Worm (Caenorhabditis elegans) whole organism, L4 larva: Measurements from ENCODE around the gene srbc-68.
A peak's percentile ranks its signal among the peaks of the same experiment; 100 is the strongest.

Experiments used
- F10B5.3 ChIP-seq: sonication (generic microtip); optimal IDR thresholded peaks from 2 replicates; lab custom pipeline; 2016; ENCODE audit warnings: mild to moderate bottlenecking, missing genetic modification characterization, missing compliant biosample characterization
- F26F4.8 ChIP-seq: fragments of 200-800 bp; sonication (Bioruptor generic); conservative IDR thresholded peaks from 2 replicates; pipeline ENCODE4 v1.3.6; 2022; ENCODE audit warnings: missing genetic modification characterization, missing compliant biosample characterization
- F37D6.2 ChIP-seq: sonication (generic microtip); optimal IDR thresholded peaks from 2 replicates; lab custom pipeline; 2016; ENCODE audit warnings: mild to moderate bottlenecking, missing genetic modification characterization, missing compliant biosample characterization
- F44E2.7 ChIP-seq: fragments of 200-800 bp; sonication (Bioruptor generic); IDR thresholded peaks from 2 replicates; pipeline ENCODE4 v2.1.2; 2022; ENCODE audit warnings: missing genetic modification characterization, missing compliant biosample characterization
- F49E8.2 ChIP-seq: sonication (generic microtip); optimal IDR thresholded peaks from 2 replicates; lab custom pipeline; 2016; ENCODE audit warnings: missing compliant biosample characterization, mild to moderate bottlenecking, missing genetic modification characterization, borderline replicate concordance
- T26A8.4 ChIP-seq: fragments of 200-800 bp; sonication (Bioruptor generic); IDR thresholded peaks from 2 replicates; pipeline ENCODE4 v1.3.6; 2022; ENCODE audit warnings: missing genetic modification characterization, missing compliant biosample characterization
- Y48G9A.11 ChIP-seq: fragments of 200-800 bp; sonication (Bioruptor generic); IDR thresholded peaks from 2 replicates; pipeline ENCODE4 v1.3.6; 2022; ENCODE audit warnings: missing genetic modification reagents, missing genetic modification characterization, missing compliant biosample characterization
- Y5F2A.4 ChIP-seq: fragments of 200-800 bp; sonication (Bioruptor generic); optimal IDR thresholded peaks from 2 replicates; lab custom pipeline; 2018; ENCODE audit warnings: mild to moderate bottlenecking, missing genetic modification characterization, missing compliant biosample characterization
- ZK337.2 ChIP-seq: fragments of 200-800 bp; sonication (Bioruptor generic); IDR thresholded peaks from 2 replicates; pipeline ENCODE4 v1.3.6; 2022; ENCODE audit warnings: missing genetic modification reagents, missing genetic modification characterization, missing compliant biosample characterization
- ZK546.5 ChIP-seq, 2 experiments: sonication (generic microtip); optimal IDR thresholded peaks; 2 replicates each; lab custom pipeline; 2017; ENCODE audit warnings: missing biosample characterization in 2 of 2, missing genetic modification characterization in 2 of 2
- arid-1 ChIP-seq: fragments of 200-800 bp; sonication (Bioruptor generic); conservative IDR thresholded peaks from 2 replicates; pipeline ENCODE4 v1.3.6; 2022; ENCODE audit warnings: missing genetic modification reagents, missing genetic modification characterization, missing compliant biosample characterization
- ceh-32 ChIP-seq: sonication (generic microtip); optimal IDR thresholded peaks from 2 replicates; lab custom pipeline; 2016; ENCODE audit warnings: mild to moderate bottlenecking, missing genetic modification characterization, missing compliant biosample characterization; ENCODE audit not compliant: poor library complexity
- ceh-44 ChIP-seq: fragments of 200-800 bp; sonication (Bioruptor generic); IDR thresholded peaks from 2 replicates; pipeline ENCODE4 v1.3.6; 2022; ENCODE audit warnings: missing genetic modification reagents, missing genetic modification characterization, missing compliant biosample characterization
- ces-1 ChIP-seq: fragments of 150-350 bp; sonication (generic microtip); optimal IDR thresholded peaks from 4 replicates; lab custom pipeline; 2014; ENCODE audit warnings: missing biosample characterization, missing genetic modification reagents, missing genetic modification characterization
- cey-2 ChIP-seq: sonication (generic microtip); optimal IDR thresholded peaks from 3 replicates; lab custom pipeline; 2017; ENCODE audit warnings: missing genetic modification characterization, mild to moderate bottlenecking, missing compliant biosample characterization, antibody characterized with exemption, borderline replicate concordance; ENCODE audit not compliant: insufficient read depth
- ctbp-1 ChIP-seq: fragments of 200-800 bp; sonication (Bioruptor generic); IDR thresholded peaks from 2 replicates; pipeline ENCODE4 v1.3.6; 2022; ENCODE audit warnings: missing genetic modification reagents, missing genetic modification characterization, missing compliant biosample characterization
- dmd-6 ChIP-seq: fragments of 200-800 bp; sonication (Bioruptor generic); IDR thresholded peaks from 2 replicates; pipeline ENCODE4 v1.3.6; 2022; ENCODE audit warnings: missing genetic modification reagents, missing genetic modification characterization, missing compliant biosample characterization
- dmd-8 ChIP-seq: fragments of 200-800 bp; sonication (Bioruptor generic); IDR thresholded peaks from 2 replicates; pipeline ENCODE4 v1.3.6; 2022; ENCODE audit warnings: missing genetic modification characterization, missing compliant biosample characterization
- dmd-9 ChIP-seq: fragments of 200-800 bp; sonication (Bioruptor generic); IDR thresholded peaks from 2 replicates; pipeline ENCODE4 v1.3.6; 2022; ENCODE audit warnings: missing genetic modification reagents, missing genetic modification characterization, missing compliant biosample characterization
- dpl-1 ChIP-seq: fragments of 150-350 bp; optimal IDR thresholded peaks from 2 replicates; lab custom pipeline; 2014; ENCODE audit warnings: missing biosample characterization, missing genetic modification reagents, missing genetic modification characterization
- egl-27 ChIP-seq: sonication (generic microtip); optimal IDR thresholded peaks from 3 replicates; lab custom pipeline; 2017; ENCODE audit warnings: missing biosample characterization, missing genetic modification reagents, missing genetic modification characterization
- egl-43 ChIP-seq: fragments of 200-800 bp; sonication (Bioruptor generic); IDR thresholded peaks from 2 replicates; pipeline ENCODE4 v1.3.6; 2022; ENCODE audit warnings: missing genetic modification reagents, missing genetic modification characterization, missing compliant biosample characterization
- gei-8 ChIP-seq: fragments of 200-800 bp; sonication (Bioruptor generic); optimal IDR thresholded peaks from 2 replicates; lab custom pipeline; 2018; ENCODE audit warnings: mild to moderate bottlenecking, missing genetic modification characterization, missing compliant biosample characterization
- jun-1 ChIP-seq: fragments of 150-350 bp; optimal IDR thresholded peaks from 2 replicates; lab custom pipeline; 2014; ENCODE audit warnings: missing biosample characterization, missing genetic modification reagents, missing genetic modification characterization
- lim-7 ChIP-seq: fragments of 200-800 bp; sonication (Bioruptor generic); IDR thresholded peaks from 2 replicates; pipeline ENCODE4 v1.3.6; 2022; ENCODE audit warnings: missing genetic modification characterization, missing compliant biosample characterization
- lin-13 ChIP-seq: fragments of 150-350 bp; optimal IDR thresholded peaks from 2 replicates; lab custom pipeline; 2014; ENCODE audit warnings: missing biosample characterization, missing genetic modification reagents, missing genetic modification characterization
- lin-15B ChIP-seq: fragments of 150-350 bp; sonication (generic microtip); optimal IDR thresholded peaks from 3 replicates; lab custom pipeline; 2014; ENCODE audit warnings: missing biosample characterization, missing genetic modification characterization
- lin-38 ChIP-seq: fragments of 200-800 bp; sonication (Bioruptor generic); IDR thresholded peaks from 2 replicates; pipeline ENCODE4 v1.3.6; 2022; ENCODE audit warnings: missing genetic modification reagents, missing genetic modification characterization, missing compliant biosample characterization
- lin-39 ChIP-seq: fragments of 150-350 bp; optimal IDR thresholded peaks from 2 replicates; lab custom pipeline; 2014; ENCODE audit warnings: missing biosample characterization, missing genetic modification reagents, missing genetic modification characterization
- lir-3 ChIP-seq: sonication (generic microtip); optimal IDR thresholded peaks from 2 replicates; lab custom pipeline; 2016; ENCODE audit warnings: mild to moderate bottlenecking, missing genetic modification characterization, missing compliant biosample characterization
- lsy-2 ChIP-seq, 2 experiments: fragments of 150-350 bp in 1 of 2; sonication (generic microtip) in 1 of 2; optimal IDR thresholded peaks; 2 replicates each; lab custom pipeline; 2014 to 2017; ENCODE audit warnings: missing biosample characterization in 2 of 2, missing genetic modification characterization in 2 of 2
- mes-2 ChIP-seq: sonication (generic microtip); optimal IDR thresholded peaks from 2 replicates; lab custom pipeline; 2016; ENCODE audit warnings: missing genotype, mild to moderate bottlenecking, missing genetic modification characterization, missing compliant biosample characterization; ENCODE audit not compliant: poor library complexity, severe bottlenecking
- nhr-10 ChIP-seq: fragments of 150-350 bp; optimal IDR thresholded peaks from 2 replicates; lab custom pipeline; 2014; ENCODE audit warnings: missing biosample characterization, missing genetic modification characterization
- nhr-102 ChIP-seq: sonication (generic microtip); optimal IDR thresholded peaks from 2 replicates; lab custom pipeline; 2016; ENCODE audit warnings: mild to moderate bottlenecking, missing genetic modification characterization, moderate library complexity, missing compliant biosample characterization
- nhr-111 ChIP-seq: fragments of 200-800 bp; sonication (Bioruptor generic); optimal IDR thresholded peaks from 2 replicates; lab custom pipeline; 2018; ENCODE audit warnings: mild to moderate bottlenecking, missing genetic modification characterization, missing compliant biosample characterization
- nhr-237 ChIP-seq: sonication (generic microtip); optimal IDR thresholded peaks from 2 replicates; lab custom pipeline; 2017; ENCODE audit warnings: missing biosample characterization, missing genetic modification characterization
- nhr-28 ChIP-seq: fragments of 150-350 bp; optimal IDR thresholded peaks from 2 replicates; lab custom pipeline; 2014; ENCODE audit warnings: missing biosample characterization, missing genetic modification characterization
- nhr-41 ChIP-seq: fragments of 200-800 bp; sonication (Bioruptor generic); IDR thresholded peaks from 2 replicates; pipeline ENCODE4 v1.3.6; 2022; ENCODE audit warnings: missing genetic modification reagents, missing genetic modification characterization, missing compliant biosample characterization
- nhr-42 ChIP-seq: fragments of 200-800 bp; sonication (Bioruptor generic); IDR thresholded peaks from 2 replicates; pipeline ENCODE4 v1.3.6; 2022; ENCODE audit warnings: missing genetic modification characterization, missing compliant biosample characterization
- nhr-6 ChIP-seq: fragments of 150-350 bp; optimal IDR thresholded peaks from 2 replicates; lab custom pipeline; 2014; ENCODE audit warnings: missing biosample characterization, missing genetic modification characterization
- pha-4 ChIP-seq, 2 experiments: fragments of 150-350 bp in 1 of 2; fragments of 200-800 bp in 1 of 2; sonication (Bioruptor generic) in 1 of 2; IDR thresholded peaks in 1 of 2; optimal IDR thresholded peaks in 1 of 2; 2 replicates each; pipeline versions ENCODE4 v1.3.6 to Lab custom; 2014 to 2022; ENCODE audit warnings: missing genetic modification characterization in 2 of 2, missing genetic modification reagents in 2 of 2, missing biosample characterization in 1 of 2, missing compliant biosample characterization in 1 of 2
- php-3 ChIP-seq: fragments of 200-800 bp; sonication (Bioruptor generic); IDR thresholded peaks from 2 replicates; pipeline ENCODE4 v1.3.6; 2022; ENCODE audit warnings: missing genetic modification reagents, missing genetic modification characterization, missing compliant biosample characterization
- saeg-2 ChIP-seq: fragments of 200-800 bp; sonication (Bioruptor generic); IDR thresholded peaks from 2 replicates; pipeline ENCODE4 v1.3.6; 2022; ENCODE audit warnings: missing genetic modification reagents, missing genetic modification characterization, missing compliant biosample characterization
- set-16 ChIP-seq: fragments of 200-800 bp; sonication (Bioruptor generic); IDR thresholded peaks from 2 replicates; pipeline ENCODE4 v1.3.6; 2022; ENCODE audit warnings: missing genetic modification reagents, missing genetic modification characterization, missing compliant biosample characterization
- skn-1 ChIP-seq: fragments of 150-350 bp; optimal IDR thresholded peaks from 2 replicates; lab custom pipeline; 2014; ENCODE audit warnings: missing biosample characterization, missing genetic modification characterization
- snpc-1.2 ChIP-seq: fragments of 200-800 bp; sonication (Bioruptor generic); IDR thresholded peaks from 2 replicates; pipeline ENCODE4 v1.3.6; 2022; ENCODE audit warnings: missing genetic modification reagents, missing genetic modification characterization, missing compliant biosample characterization
- spr-1 ChIP-seq: sonication (generic microtip); optimal IDR thresholded peaks from 2 replicates; lab custom pipeline; 2016; ENCODE audit warnings: mild to moderate bottlenecking, missing genetic modification characterization, missing compliant biosample characterization
- spr-3 ChIP-seq: fragments of 200-800 bp; sonication (Bioruptor generic); optimal IDR thresholded peaks from 2 replicates; lab custom pipeline; 2018; ENCODE audit warnings: mild to moderate bottlenecking, missing genetic modification characterization, missing compliant biosample characterization
- tra-1 ChIP-seq: fragments of 200-800 bp; sonication (Bioruptor generic); IDR thresholded peaks from 2 replicates; pipeline ENCODE4 v1.3.6; 2022; ENCODE audit warnings: missing genetic modification reagents, missing genetic modification characterization, missing compliant biosample characterization
- unc-130 ChIP-seq: sonication (generic microtip); optimal IDR thresholded peaks from 2 replicates; lab custom pipeline; 2016; ENCODE audit warnings: missing genetic modification reagents, missing genetic modification characterization, missing compliant biosample characterization
- zip-2 ChIP-seq: fragments of 150-350 bp; optimal IDR thresholded peaks from 2 replicates; lab custom pipeline; 2014; ENCODE audit warnings: missing biosample characterization, missing genetic modification characterization

The srbc-68 gene

DNA sequence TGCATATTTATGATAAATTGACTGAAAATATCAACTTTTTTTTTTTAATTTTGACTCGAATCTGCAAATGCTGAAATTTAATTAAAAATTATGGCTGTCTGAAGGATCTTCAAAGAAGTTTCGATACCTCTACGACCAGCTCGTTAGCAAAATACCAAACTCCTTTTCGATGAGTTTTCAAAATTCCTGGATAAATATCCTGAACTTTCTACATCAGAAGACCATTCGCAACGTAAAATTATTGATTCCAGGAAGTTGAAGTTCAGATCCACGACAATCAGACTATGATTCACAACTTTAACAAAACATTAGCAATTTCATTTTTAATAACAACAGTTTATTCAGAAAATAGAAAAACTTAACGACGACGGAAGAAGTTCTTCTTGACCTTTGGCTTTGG is 38.6 kb upstream of the srbc-68 start (continued):
- TF ChIP-seq ZK546.5 (tag; optimal IDR thresholded peaks at IDR 0.05; lab: Kevin White, UChicago) (no peak), lir-3 (tag; lab: Kevin White, UChicago) (no peak), tra-1 (GFP tag; lab: Robert Waterston, UW) (no peak), egl-43 (no peak), F49E8.2 (tag; lab: Kevin White, UChicago) (peak; percentile 88), F26F4.8 (GFP tag; lab: Robert Waterston, UW) (no peak), lin-13 (no peak), nhr-111 (GFP tag; lab: Kevin White, UChicago) (no peak), egl-27 (tag; lab: Kevin White, UChicago) (no peak), dmd-8 (GFP tag; lab: Robert Waterston, UW) (peak; percentile 40; the same call in 1 of the 2 replicates), cey-2 (tag; lab: Kevin White, UChicago) (no peak), pha-4 (GFP tag; IDR thresholded peaks at IDR 0.05; lab: Robert Waterston, UW) (no peak; the same call in 1 of the 2 replicates), pha-4 (tag; optimal IDR thresholded peaks at IDR 0.05; lab: Kevin White, UChicago) (no peak), lin-38 (GFP tag; lab: Robert Waterston, UW) (peak; percentile 57), dmd-6 (no peak), nhr-42 (no peak), F44E2.7 (no peak), dpl-1 (GFP tag; lab: Kevin White, UChicago) (no peak), jun-1 (no peak), Y5F2A.4 (no peak), nhr-6 (tag; lab: Kevin White, UChicago) (no peak), arid-1 (GFP tag; lab: Robert Waterston, UW) (peak; percentile 51; the same call in 1 of the 2 replicates), ces-1 (GFP tag; lab: Kevin White, UChicago) (no peak), lin-15B (no peak), nhr-237 (no peak), Y48G9A.11 (GFP tag; lab: Robert Waterston, UW) (peak; percentile 78), nhr-102 (peak; percentile 22), nhr-28 (tag; lab: Kevin White, UChicago) (no peak), skn-1 (tag; lab: Kevin White, UChicago) (no peak), lsy-2 (tag; optimal IDR thresholded peaks at IDR 0.05; lab: Kevin White, UChicago) (no peak), nhr-41 (GFP tag; lab: Robert Waterston, UW) (no peak), php-3 (no peak), snpc-1.2 (GFP tag; lab: Robert Waterston, UW) (peak; percentile 74), ceh-44 (GFP tag; lab: Robert Waterston, UW) (no peak), lin-39 (tag; lab: Kevin White, UChicago) (no peak), spr-3 (GFP tag; lab: Kevin White, UChicago) (no peak), F10B5.3 (tag; lab: Kevin White, UChicago) (no peak), mes-2 (tag; lab: Kevin White, UChicago) (no peak), T26A8.4 (GFP tag; lab: Robert Waterston, UW) (no peak), zip-2 (tag; lab: Kevin White, UChicago) (no peak), set-16 (GFP tag; lab: Robert Waterston, UW) (no peak), dmd-9 (GFP tag; lab: Robert Waterston, UW) (no peak), ZK337.2 (GFP tag; lab: Robert Waterston, UW) (0 out of 2 replicates have a peak, but pooled peaks have one; percentile 14), saeg-2 (GFP tag; lab: Robert Waterston, UW) (no peak), ctbp-1 (GFP tag; lab: Robert Waterston, UW) (peak; percentile 13; the same call in 1 of the 2 replicates), gei-8 (GFP tag; lab: Kevin White, UChicago) (no peak), F37D6.2 (tag; lab: Kevin White, UChicago) (no peak), spr-1 (tag; lab: Kevin White, UChicago) (no peak), nhr-10 (tag; lab: Kevin White, UChicago) (no peak), lim-7 (GFP tag; lab: Robert Waterston, UW) (no peak), unc-130 (peak; percentile 54), ceh-32 (tag; lab: Kevin White, UChicago) (no peak)
